Fruit fly (Drosophila melanogaster) whole organism, embryonic: ENCODE data around the gene CG5435.
A peak's percentile ranks its signal among the peaks of the same experiment; 100 is the strongest.

Experiments used
- Asciz ChIP-seq: fragments of 200-800 bp; sonication (Bioruptor generic); optimal IDR thresholded peaks from 2 replicates; lab custom pipeline; 2017; ENCODE audit warnings: missing biosample characterization, mild to moderate bottlenecking, missing genetic modification characterization, missing genetic modification reagents
- CG11560 ChIP-seq: fragments of 200-800 bp; sonication (Bioruptor generic); IDR thresholded peaks from 3 replicates; pipeline ENCODE4 v1.3.6; 2022; ENCODE audit warnings: missing biosample characterization, missing genetic modification characterization
- CG12236 ChIP-seq: fragments of 200-800 bp; sonication (Bioruptor generic); optimal IDR thresholded peaks from 2 replicates; lab custom pipeline; 2016; ENCODE audit warnings: missing biosample characterization, missing genetic modification characterization
- CG15073 ChIP-seq: fragments of 200-800 bp; sonication (Bioruptor generic); optimal IDR thresholded peaks from 2 replicates; lab custom pipeline; 2016; ENCODE audit warnings: missing biosample characterization, missing genetic modification characterization
- CG15514 ChIP-seq: fragments of 200-800 bp; sonication (Bioruptor generic); optimal IDR thresholded peaks from 3 replicates; lab custom pipeline; 2017; ENCODE audit warnings: missing biosample characterization, missing genetic modification characterization, mild to moderate bottlenecking, moderate library complexity, missing genetic modification reagents
- CG17612 ChIP-seq: fragments of 200-800 bp; sonication (Bioruptor generic); IDR thresholded peaks from 2 replicates; pipeline ENCODE4 v1.3.6; 2022; ENCODE audit warnings: missing biosample characterization, missing genetic modification characterization
- CG2116 ChIP-seq: fragments of 200-800 bp; sonication (Bioruptor generic); optimal IDR thresholded peaks from 3 replicates; lab custom pipeline; 2018; ENCODE audit warnings: missing biosample characterization, mild to moderate bottlenecking, missing genetic modification characterization
- CG2202 ChIP-seq: fragments of 200-800 bp; sonication (Bioruptor generic); optimal IDR thresholded peaks from 2 replicates; lab custom pipeline; 2018; ENCODE audit warnings: missing biosample characterization, mild to moderate bottlenecking, missing genetic modification characterization
- CG30431 ChIP-seq: fragments of 200-800 bp; sonication (Bioruptor generic); optimal IDR thresholded peaks from 2 replicates; lab custom pipeline; 2017; ENCODE audit warnings: missing biosample characterization, missing genetic modification characterization
- CG32532 ChIP-seq: fragments of 200-800 bp; sonication (Bioruptor generic); IDR thresholded peaks from 2 replicates; pipeline ENCODE4 v1.3.6; 2022; ENCODE audit warnings: missing biosample characterization, missing genetic modification characterization
- CG32772 ChIP-seq: fragments of 200-800 bp; sonication (Bioruptor generic); IDR thresholded peaks from 2 replicates; pipeline ENCODE4 v1.3.6; 2022; ENCODE audit warnings: missing biosample characterization, missing genetic modification characterization
- CG43689 ChIP-seq: fragments of 200-800 bp; sonication (Bioruptor generic); IDR thresholded peaks from 2 replicates; pipeline ENCODE4 v1.3.6; 2022; ENCODE audit warnings: missing biosample characterization, missing genetic modification characterization
- CG6272 ChIP-seq: fragments of 200-800 bp; sonication (Bioruptor generic); IDR thresholded peaks from 2 replicates; pipeline ENCODE4 v1.3.6; 2022; ENCODE audit warnings: missing biosample characterization, missing genetic modification characterization
- CG6683 ChIP-seq: fragments of 200-800 bp; sonication (Bioruptor generic); optimal IDR thresholded peaks from 2 replicates; lab custom pipeline; 2017; ENCODE audit warnings: missing biosample characterization, mild to moderate bottlenecking, missing genetic modification characterization, missing genetic modification reagents
- CG6765 ChIP-seq: fragments of 200-800 bp; sonication (Bioruptor generic); optimal IDR thresholded peaks from 3 replicates; lab custom pipeline; 2017; ENCODE audit warnings: missing biosample characterization, mild to moderate bottlenecking, missing genetic modification characterization
- CG6854 ChIP-seq: fragments of 200-800 bp; sonication (Bioruptor generic); optimal IDR thresholded peaks from 3 replicates; lab custom pipeline; 2017; ENCODE audit warnings: missing biosample characterization, mild to moderate bottlenecking, missing genetic modification characterization
- CG9437 ChIP-seq: fragments of 200-800 bp; sonication (Bioruptor generic); optimal IDR thresholded peaks from 2 replicates; lab custom pipeline; 2018; ENCODE audit warnings: missing biosample characterization, mild to moderate bottlenecking, missing genetic modification characterization
- CG9876 ChIP-seq: fragments of 200-800 bp; sonication (Bioruptor generic); optimal IDR thresholded peaks from 2 replicates; lab custom pipeline; 2016; ENCODE audit warnings: missing biosample characterization, missing genetic modification characterization
- Camta ChIP-seq: fragments of 200-800 bp; sonication (Bioruptor generic); optimal IDR thresholded peaks from 2 replicates; lab custom pipeline; 2016; ENCODE audit warnings: missing biosample characterization, missing genetic modification characterization
- Dip2 ChIP-seq: fragments of 200-800 bp; sonication (Bioruptor generic); IDR thresholded peaks from 2 replicates; pipeline ENCODE4 v1.3.6; 2022; ENCODE audit warnings: missing biosample characterization, missing genetic modification characterization
- Doc2 ChIP-seq: fragments of 200-800 bp; sonication (Bioruptor generic); IDR thresholded peaks from 2 replicates; pipeline ENCODE4 v1.3.6; 2022; ENCODE audit warnings: missing biosample characterization, missing genetic modification characterization
- HLH4C ChIP-seq: fragments of 200-800 bp; sonication (Bioruptor generic); IDR thresholded peaks from 3 replicates; pipeline ENCODE4 v1.3.6; 2022; ENCODE audit warnings: missing biosample characterization, missing genetic modification characterization; ENCODE audit not compliant: partially characterized antibody
- Hr78 ChIP-seq, 2 experiments: fragments of 200-800 bp in 1 of 2; fragments of >200 bp in 1 of 2; sonication (Bioruptor generic) in 1 of 2; optimal IDR thresholded peaks; 2 replicates each; lab custom pipeline; 2017 to 2019; ENCODE audit warnings: missing biosample characterization in 2 of 2, missing genetic modification characterization in 2 of 2, mild to moderate bottlenecking in 1 of 2, moderate library complexity in 1 of 2
- Kr ChIP-seq: fragments of 200-800 bp; sonication (Bioruptor generic); optimal IDR thresholded peaks from 2 replicates; lab custom pipeline; 2017; ENCODE audit warnings: missing biosample characterization, mild to moderate bottlenecking, missing genetic modification characterization
- Myb ChIP-seq: fragments of 200-800 bp; sonication (Bioruptor generic); optimal IDR thresholded peaks from 2 replicates; lab custom pipeline; 2016; ENCODE audit warnings: missing biosample characterization, missing genetic modification characterization
- Opbp ChIP-seq: fragments of 200-800 bp; sonication (Bioruptor generic); IDR thresholded peaks from 3 replicates; pipeline ENCODE4 v1.3.6; 2022; ENCODE audit warnings: missing biosample characterization, missing genetic modification characterization; ENCODE audit not compliant: partially characterized antibody
- Rfx ChIP-seq: fragments of 200-800 bp; sonication (Bioruptor generic); IDR thresholded peaks from 2 replicates; pipeline ENCODE4 v1.3.6; 2022; ENCODE audit warnings: missing biosample characterization, missing genetic modification characterization
- Sry-δ ChIP-seq: fragments of 200-800 bp; sonication (Bioruptor generic); optimal IDR thresholded peaks from 2 replicates; lab custom pipeline; 2016; ENCODE audit warnings: missing biosample characterization, missing genetic modification characterization
- bigmax ChIP-seq: fragments of 200-800 bp; sonication (Bioruptor generic); optimal IDR thresholded peaks from 2 replicates; lab custom pipeline; 2018; ENCODE audit warnings: missing biosample characterization, mild to moderate bottlenecking, missing genetic modification characterization
- bsh ChIP-seq, 2 experiments: fragments of 200-800 bp; sonication (Bioruptor generic); optimal IDR thresholded peaks; 2 replicates each; lab custom pipeline; 2017 to 2018; ENCODE audit warnings: mild to moderate bottlenecking in 2 of 2, missing biosample characterization in 2 of 2, missing genetic modification characterization in 2 of 2, moderate library complexity in 1 of 2
- cas ChIP-seq: fragments of 200-800 bp; sonication (Bioruptor generic); IDR thresholded peaks from 2 replicates; pipeline ENCODE4 v1.3.6; 2022; ENCODE audit warnings: missing biosample characterization, missing genetic modification characterization
- cwo ChIP-seq: fragments of 200-800 bp; sonication (Bioruptor generic); optimal IDR thresholded peaks from 3 replicates; lab custom pipeline; 2017; ENCODE audit warnings: missing biosample characterization, missing genetic modification characterization, mild to moderate bottlenecking, moderate library complexity, missing genetic modification reagents
- danr ChIP-seq: fragments of 200-800 bp; sonication (Bioruptor generic); IDR thresholded peaks from 2 replicates; pipeline ENCODE4 v1.3.6; 2022; ENCODE audit warnings: missing biosample characterization, missing genetic modification characterization
- dimm ChIP-seq: fragments of 200-800 bp; sonication (Bioruptor generic); IDR thresholded peaks from 2 replicates; pipeline ENCODE4 v1.3.6; 2022; ENCODE audit warnings: missing biosample characterization, missing genetic modification characterization
- dysf ChIP-seq: fragments of 200-800 bp; sonication (Bioruptor generic); IDR thresholded peaks from 3 replicates; pipeline ENCODE4 v1.3.6; 2022; ENCODE audit warnings: missing biosample characterization, missing genetic modification characterization
- esg ChIP-seq: fragments of 200-800 bp; sonication (Bioruptor generic); conservative IDR thresholded peaks from 2 replicates; pipeline ENCODE4 v1.3.6; 2022; ENCODE audit warnings: missing biosample characterization, missing genetic modification characterization
- grau ChIP-seq: fragments of 200-800 bp; optimal IDR thresholded peaks from 3 replicates; lab custom pipeline; 2019; ENCODE audit warnings: missing biosample characterization, mild to moderate bottlenecking, missing genetic modification characterization, moderate library complexity
- gsb ChIP-seq: fragments of 200-800 bp; sonication (Bioruptor generic); IDR thresholded peaks from 2 replicates; pipeline ENCODE4 v1.3.6; 2022; ENCODE audit warnings: missing biosample characterization, missing genetic modification characterization
- ham ChIP-seq: fragments of 200-800 bp; sonication (Bioruptor generic); IDR thresholded peaks from 2 replicates; pipeline ENCODE4 v1.3.6; 2022; ENCODE audit warnings: missing biosample characterization, missing genetic modification characterization
- pho ChIP-seq: fragments of 200-800 bp; sonication (Bioruptor generic); optimal IDR thresholded peaks from 2 replicates; lab custom pipeline; 2016; ENCODE audit warnings: missing biosample characterization, missing genetic modification characterization
- repo ChIP-seq: fragments of 200-800 bp; sonication (Bioruptor generic); optimal IDR thresholded peaks from 2 replicates; lab custom pipeline; 2016; ENCODE audit warnings: missing biosample characterization, missing genetic modification characterization
- rib ChIP-seq: fragments of 200-800 bp; sonication (Bioruptor generic); IDR thresholded peaks from 2 replicates; pipeline ENCODE4 v1.3.6; 2022; ENCODE audit warnings: missing biosample characterization, missing genetic modification characterization
- ro ChIP-seq: fragments of 200-800 bp; sonication (Bioruptor generic); IDR thresholded peaks from 2 replicates; pipeline ENCODE4 v1.3.6; 2022; ENCODE audit warnings: missing biosample characterization, missing genetic modification characterization
- shn ChIP-seq: fragments of 200-800 bp; sonication (Bioruptor generic); optimal IDR thresholded peaks from 3 replicates; lab custom pipeline; 2016; ENCODE audit warnings: missing biosample characterization, missing genetic modification characterization
- tgo ChIP-seq: fragments of 200-800 bp; sonication (Bioruptor generic); IDR thresholded peaks from 3 replicates; pipeline ENCODE4 v1.3.6; 2022; ENCODE audit warnings: missing biosample characterization, missing genetic modification characterization
- tin ChIP-seq: fragments of 200-800 bp; sonication (Bioruptor generic); optimal IDR thresholded peaks from 3 replicates; lab custom pipeline; 2016; ENCODE audit warnings: missing biosample characterization, missing genetic modification characterization
- usp ChIP-seq: fragments of >200 bp; optimal IDR thresholded peaks from 2 replicates; lab custom pipeline; 2017; ENCODE audit warnings: missing biosample characterization, missing genetic modification characterization
- yki ChIP-seq: fragments of >200 bp; optimal IDR thresholded peaks from 3 replicates; lab custom pipeline; 2018
- zfh1 ChIP-seq: fragments of 200-800 bp; sonication (Bioruptor generic); IDR thresholded peaks from 3 replicates; pipeline ENCODE4 v1.3.6; 2022; ENCODE audit warnings: missing biosample characterization, missing genetic modification characterization

Gene CG5435

dm6 chr2L:12433712-12434534, 3.2 kb upstream of the CG5435 start, which contains the start of gene eRF3 (continued):
- peak; percentile 53; the same call in 1 of the 2 replicates for TF ChIP-seq gsb (GFP tag; lab: Robert Waterston, UW)
- peak; percentile 42; the same call in 1 of the 2 replicates for TF ChIP-seq ro (GFP tag; lab: Robert Waterston, UW)
- TF ChIP-seq CG9876, result no peak
- no peak for TF ChIP-seq Asciz (GFP tag; lab: Kevin White, UChicago)
- peak; percentile 28 for TF ChIP-seq pho (GFP tag; lab: Kevin White, UChicago)
- peak; percentile 76 for TF ChIP-seq Sry-δ
- no peak for TF ChIP-seq Camta (GFP tag; lab: Kevin White, UChicago)
- TF ChIP-seq CG2202 (tag; lab: Kevin White, UChicago), result peak; percentile 31
- TF ChIP-seq CG6854 (GFP tag; lab: Kevin White, UChicago), result no peak
- no peak for TF ChIP-seq CG15073 (GFP tag; lab: Kevin White, UChicago)
- no peak for TF ChIP-seq yki (lab: Kevin White, UChicago)
- peak; percentile 82 for TF ChIP-seq CG32532 (GFP tag; lab: Robert Waterston, UW)
- peak; percentile 86; the same call in 2 of the 3 replicates for TF ChIP-seq dysf (GFP tag; lab: Robert Waterston, UW)
- no peak for TF ChIP-seq Kr (GFP tag; lab: Kevin White, UChicago)
- peak in 1 of 2 experiments; percentile 71 for TF ChIP-seq bsh (GFP tag; optimal IDR thresholded peaks at IDR 0.05; lab: Kevin White, UChicago)
- TF ChIP-seq tgo (GFP tag; lab: Robert Waterston, UW), result peak; percentile 85
- TF ChIP-seq repo (GFP tag; lab: Kevin White, UChicago), result no peak
- TF ChIP-seq CG9437, result peak; percentile 78
- TF ChIP-seq cwo (GFP tag; lab: Kevin White, UChicago), result peak; percentile 57
- no peak for TF ChIP-seq CG12236 (GFP tag; lab: Kevin White, UChicago)
- TF ChIP-seq Opbp (GFP tag; lab: Robert Waterston, UW), result 0 out of 3 replicates have a peak, but pooled peaks have one; percentile 29
- TF ChIP-seq CG2116 (GFP tag; lab: Kevin White, UChicago), result peak; percentile 80
- TF ChIP-seq CG17612 (GFP tag; lab: Robert Waterston, UW), result 0 out of 2 replicates have a peak, but pooled peaks have one; percentile 13
- TF ChIP-seq CG30431, result peak; percentile 53
- TF ChIP-seq Myb (GFP tag; lab: Kevin White, UChicago), result no peak
- no peak for TF ChIP-seq Doc2 (GFP tag; lab: Robert Waterston, UW)
- TF ChIP-seq CG43689 (GFP tag; lab: Robert Waterston, UW), result peak; percentile 39
- TF ChIP-seq ham (GFP tag; lab: Robert Waterston, UW), result 0 out of 2 replicates have a peak, but pooled peaks have one; percentile 25
- no peak for TF ChIP-seq rib (GFP tag; lab: Robert Waterston, UW)
- no peak; the same call in 1 of the 2 replicates for TF ChIP-seq dimm (GFP tag; lab: Robert Waterston, UW)
- TF ChIP-seq bigmax, result peak; percentile 91
- peak; percentile 23; the same call in 1 of the 3 replicates for TF ChIP-seq zfh1 (GFP tag; lab: Robert Waterston, UW)
- no peak for TF ChIP-seq shn (GFP tag; lab: Kevin White, UChicago)
- peak; percentile 78 for TF ChIP-seq CG6272 (GFP tag; lab: Robert Waterston, UW)
- TF ChIP-seq CG6683 (GFP tag; lab: Kevin White, UChicago), result peak; percentile 64
- TF ChIP-seq grau, result peak; percentile 87
- TF ChIP-seq CG11560, result 0 out of 3 replicates have a peak, but pooled peaks have one; percentile 31
- 0 out of 3 replicates have a peak, but pooled peaks have one; percentile 42 for TF ChIP-seq HLH4C
- peak; percentile 79 for TF ChIP-seq esg (GFP tag; lab: Robert Waterston, UW)
- TF ChIP-seq tin (GFP tag; lab: Kevin White, UChicago), result peak; percentile 74
- peak; percentile 79 for TF ChIP-seq CG32772
- peak; percentile 81 for TF ChIP-seq Rfx (GFP tag; lab: Robert Waterston, UW)
- TF ChIP-seq CG15514 (GFP tag; lab: Kevin White, UChicago), result no peak
- no peak for TF ChIP-seq usp (GFP tag; lab: Kevin White, UChicago)
- no peak for TF ChIP-seq cas
- TF ChIP-seq CG6765 (GFP tag; lab: Kevin White, UChicago), result no peak
- peak in 1 of 2 experiments; percentile 32 for TF ChIP-seq Hr78 (GFP tag; optimal IDR thresholded peaks at IDR 0.05; lab: Kevin White, UChicago)
- TF ChIP-seq Dip2 (GFP tag; lab: Robert Waterston, UW), result no peak
- TF ChIP-seq danr (GFP tag; lab: Robert Waterston, UW), result peak; percentile 65
